Worm (Caenorhabditis elegans) whole organism, L2 larva: ENCODE measurements around the gene K02F3.2.

Source experiments
- C34F6.9 ChIP-seq: fragments of 150-350 bp; optimal IDR thresholded peaks from 2 replicates; lab custom pipeline; 2014; ENCODE audit warnings: missing biosample characterization, missing genetic modification characterization
- F13H6.1 ChIP-seq: sonication (generic microtip); optimal IDR thresholded peaks from 2 replicates; lab custom pipeline; 2016; ENCODE audit warnings: missing genetic modification characterization, missing compliant biosample characterization
- R02D3.7 ChIP-seq: fragments of 150-350 bp; optimal IDR thresholded peaks from 2 replicates; lab custom pipeline; 2014; ENCODE audit warnings: missing biosample characterization, missing genetic modification characterization
- Y55F3AM.14 ChIP-seq: fragments of 200-800 bp; sonication (Bioruptor generic); optimal IDR thresholded peaks from 2 replicates; lab custom pipeline; 2018; ENCODE audit warnings: mild to moderate bottlenecking, missing genetic modification characterization, missing compliant biosample characterization
- ZK546.5 ChIP-seq: sonication (generic microtip); optimal IDR thresholded peaks from 2 replicates; lab custom pipeline; 2017; ENCODE audit warnings: missing biosample characterization, missing genetic modification characterization
- alr-1 ChIP-seq: fragments of 150-350 bp; optimal IDR thresholded peaks from 2 replicates; lab custom pipeline; 2014; ENCODE audit warnings: missing biosample characterization, missing genetic modification characterization
- aly-2 ChIP-seq: fragments of 150-350 bp; optimal IDR thresholded peaks from 2 replicates; lab custom pipeline; 2014; ENCODE audit warnings: missing biosample characterization, missing genetic modification characterization
- ama-1 ChIP-seq: fragments of 150-350 bp; optimal IDR thresholded peaks from 2 replicates; lab custom pipeline; 2018; ENCODE audit warnings: inconsistent platforms
- blmp-1 ChIP-seq: sonication (generic microtip); optimal IDR thresholded peaks from 2 replicates; lab custom pipeline; 2017; ENCODE audit warnings: missing genetic modification characterization, mild to moderate bottlenecking, missing compliant biosample characterization, antibody characterized with exemption, moderate library complexity; ENCODE audit not compliant: insufficient read depth
- ceh-16 ChIP-seq: fragments of 150-350 bp; optimal IDR thresholded peaks from 2 replicates; lab custom pipeline; 2014; ENCODE audit warnings: missing biosample characterization, missing genetic modification characterization
- ceh-82 ChIP-seq: fragments of 150-350 bp; optimal IDR thresholded peaks from 2 replicates; lab custom pipeline; 2014; ENCODE audit warnings: missing biosample characterization, missing genetic modification characterization
- crh-2 ChIP-seq: sonication (generic microtip); optimal IDR thresholded peaks from 2 replicates; lab custom pipeline; 2017; ENCODE audit warnings: missing biosample characterization, missing genetic modification characterization
- dmd-4 ChIP-seq: sonication (generic microtip); optimal IDR thresholded peaks from 2 replicates; lab custom pipeline; 2017; ENCODE audit warnings: missing biosample characterization, missing genetic modification characterization
- egl-27 ChIP-seq: sonication (generic microtip); optimal IDR thresholded peaks from 3 replicates; lab custom pipeline; 2017; ENCODE audit warnings: missing biosample characterization, missing genetic modification reagents, missing genetic modification characterization
- elt-3 ChIP-seq: sonication (generic microtip); optimal IDR thresholded peaks from 2 replicates; lab custom pipeline; 2017; ENCODE audit warnings: missing biosample characterization, missing genetic modification characterization
- fos-1 ChIP-seq: fragments of 150-350 bp; optimal IDR thresholded peaks from 2 replicates; lab custom pipeline; 2014; ENCODE audit warnings: missing biosample characterization, missing genetic modification characterization
- gmeb-1 ChIP-seq: fragments of 150-350 bp; optimal IDR thresholded peaks from 2 replicates; lab custom pipeline; 2014; ENCODE audit warnings: missing biosample characterization, missing genetic modification characterization
- lin-11 ChIP-seq: fragments of 150-350 bp; sonication (generic microtip); optimal IDR thresholded peaks from 2 replicates; lab custom pipeline; 2014; ENCODE audit warnings: missing biosample characterization, missing genetic modification characterization, inconsistent platforms, mixed read lengths
- lin-13 ChIP-seq: fragments of 150-350 bp; optimal IDR thresholded peaks from 2 replicates; lab custom pipeline; 2014; ENCODE audit warnings: missing biosample characterization, missing genetic modification reagents, missing genetic modification characterization
- lin-39 ChIP-seq: fragments of 150-350 bp; optimal IDR thresholded peaks from 2 replicates; lab custom pipeline; 2014; ENCODE audit warnings: missing biosample characterization, missing genetic modification reagents, missing genetic modification characterization
- lsy-2 ChIP-seq, 2 experiments: fragments of 150-350 bp in 1 of 2; sonication (generic microtip) in 1 of 2; optimal IDR thresholded peaks; 2 replicates each; lab custom pipeline; 2014 to 2017; ENCODE audit warnings: missing biosample characterization in 2 of 2, missing genetic modification characterization in 2 of 2
- mab-5 ChIP-seq: fragments of 150-350 bp; optimal IDR thresholded peaks from 2 replicates; lab custom pipeline; 2014; ENCODE audit warnings: missing biosample characterization, missing genetic modification characterization
- mbf-1 ChIP-seq: sonication (generic microtip); optimal IDR thresholded peaks from 2 replicates; lab custom pipeline; 2017; ENCODE audit warnings: missing biosample characterization, missing genetic modification characterization
- mdl-1 ChIP-seq, 2 experiments: fragments of 150-350 bp in 1 of 2; sonication (generic microtip) in 1 of 2; optimal IDR thresholded peaks; 2 replicates each; lab custom pipeline; 2017; ENCODE audit warnings: missing biosample characterization in 2 of 2, missing genetic modification characterization in 2 of 2
- nhr-10 ChIP-seq: sonication (generic microtip); optimal IDR thresholded peaks from 2 replicates; lab custom pipeline; 2017; ENCODE audit warnings: missing biosample characterization, missing genetic modification characterization
- nhr-11 ChIP-seq: fragments of 150-350 bp; optimal IDR thresholded peaks from 2 replicates; lab custom pipeline; 2014; ENCODE audit warnings: missing biosample characterization, missing genetic modification characterization
- nhr-129 ChIP-seq: fragments of 150-350 bp; optimal IDR thresholded peaks from 2 replicates; lab custom pipeline; 2014; ENCODE audit warnings: missing biosample characterization, missing genetic modification characterization
- nhr-21 ChIP-seq: fragments of 150-350 bp; optimal IDR thresholded peaks from 2 replicates; lab custom pipeline; 2014; ENCODE audit warnings: missing biosample characterization, missing genetic modification characterization
- nhr-23 ChIP-seq: fragments of 150-350 bp; optimal IDR thresholded peaks from 2 replicates; lab custom pipeline; 2014; ENCODE audit warnings: missing biosample characterization, missing genetic modification reagents, missing genetic modification characterization
- nhr-237 ChIP-seq: fragments of 150-350 bp; optimal IDR thresholded peaks from 2 replicates; lab custom pipeline; 2014; ENCODE audit warnings: missing biosample characterization, missing genetic modification characterization
- nhr-25 ChIP-seq: fragments of 150-350 bp; sonication (generic microtip); optimal IDR thresholded peaks from 3 replicates; lab custom pipeline; 2014; ENCODE audit warnings: missing biosample characterization, missing genetic modification characterization
- nhr-6 ChIP-seq: fragments of 150-350 bp; optimal IDR thresholded peaks from 2 replicates; lab custom pipeline; 2014; ENCODE audit warnings: missing biosample characterization, missing genetic modification characterization
- peb-1 ChIP-seq: fragments of 150-350 bp; optimal IDR thresholded peaks from 2 replicates; lab custom pipeline; 2014; ENCODE audit warnings: missing biosample characterization, missing genetic modification characterization
- sem-4 ChIP-seq: fragments of 150-350 bp; optimal IDR thresholded peaks from 2 replicates; lab custom pipeline; 2014; ENCODE audit warnings: missing biosample characterization, missing genetic modification reagents, missing genetic modification characterization
- skn-1 ChIP-seq: sonication (generic microtip); optimal IDR thresholded peaks from 2 replicates; lab custom pipeline; 2017; ENCODE audit warnings: missing biosample characterization, missing genetic modification characterization
- sma-3 ChIP-seq: sonication (generic microtip); optimal IDR thresholded peaks from 2 replicates; lab custom pipeline; 2016; ENCODE audit warnings: missing genetic modification reagents, missing genetic modification characterization, missing compliant biosample characterization
- sma-9 ChIP-seq, 2 experiments: fragments of 150-350 bp in 1 of 2; sonication (generic microtip) in 1 of 2; optimal IDR thresholded peaks; 2 replicates each; lab custom pipeline; 2014 to 2016; ENCODE audit warnings: missing genetic modification characterization in 2 of 2, mild to moderate bottlenecking in 1 of 2, missing biosample characterization in 1 of 2, missing compliant biosample characterization in 1 of 2, missing genetic modification reagents in 1 of 2, moderate library complexity in 1 of 2
- snpc-4 ChIP-seq: fragments of 150-350 bp; optimal IDR thresholded peaks from 2 replicates; lab custom pipeline; 2014; ENCODE audit warnings: missing biosample characterization, missing genetic modification characterization
- unc-39 ChIP-seq: fragments of 150-350 bp; optimal IDR thresholded peaks from 2 replicates; lab custom pipeline; 2014; ENCODE audit warnings: missing biosample characterization, missing genetic modification characterization
- unc-55 ChIP-seq: fragments of 150-350 bp; sonication (generic microtip); optimal IDR thresholded peaks from 3 replicates; lab custom pipeline; 2014; ENCODE audit warnings: missing biosample characterization, missing genetic modification reagents, missing genetic modification characterization
- zag-1 ChIP-seq: fragments of 150-350 bp; optimal IDR thresholded peaks from 2 replicates; lab custom pipeline; 2014; ENCODE audit warnings: missing biosample characterization, missing genetic modification characterization
- ztf-1 ChIP-seq: fragments of 200-800 bp; sonication (Bioruptor generic); conservative IDR thresholded peaks from 2 replicates; pipeline ENCODE4 v1.3.6; 2022; ENCODE audit warnings: missing genetic modification characterization, missing compliant biosample characterization
- ztf-11 ChIP-seq: sonication (generic microtip); optimal IDR thresholded peaks from 2 replicates; lab custom pipeline; 2017; ENCODE audit warnings: missing biosample characterization, missing genetic modification characterization
- ztf-4 ChIP-seq: fragments of 150-350 bp; optimal IDR thresholded peaks from 2 replicates; lab custom pipeline; 2014; ENCODE audit warnings: missing biosample characterization, missing genetic modification characterization

Gene K02F3.2

ce11 chrIII:832855-833504 is 12.7 kb upstream of the K02F3.2 start, which contains the start of gene zip-2 (continued):
- TF ChIP-seq nhr-23 (tag; lab: Kevin White, UChicago): no peak
- no peak for TF ChIP-seq blmp-1 (tag; lab: Kevin White, UChicago)
- no peak for TF ChIP-seq lsy-2 (tag; optimal IDR thresholded peaks at IDR 0.05; lab: Kevin White, UChicago)
- TF ChIP-seq mdl-1 (tag; optimal IDR thresholded peaks at IDR 0.05; lab: Kevin White, UChicago): no peak
- TF ChIP-seq dmd-4 (tag; lab: Kevin White, UChicago): no peak
- no peak for TF ChIP-seq zag-1
- no peak for TF ChIP-seq unc-39 (tag; lab: Kevin White, UChicago)
- TF ChIP-seq ceh-82: no peak
- peak; percentile 49 for TF ChIP-seq gmeb-1 (tag; lab: Kevin White, UChicago)
- no peak for TF ChIP-seq ZK546.5
- no peak for TF ChIP-seq alr-1 (tag; lab: Kevin White, UChicago)
- no peak for TF ChIP-seq peb-1 (tag; lab: Kevin White, UChicago)
- no peak for TF ChIP-seq mbf-1 (tag; lab: Kevin White, UChicago)
- TF ChIP-seq sem-4 (tag; lab: Kevin White, UChicago): no peak
- TF ChIP-seq C34F6.9: peak; percentile 18
- no peak for TF ChIP-seq ztf-11 (tag; lab: Kevin White, UChicago)
- TF ChIP-seq nhr-10: no peak
- no peak for TF ChIP-seq snpc-4 (tag; lab: Kevin White, UChicago)
- no peak for TF ChIP-seq skn-1 (tag; lab: Kevin White, UChicago)
- TF ChIP-seq egl-27 (tag; lab: Kevin White, UChicago): no peak
- TF ChIP-seq, all 48 proteins: peak for 11

DNA sequence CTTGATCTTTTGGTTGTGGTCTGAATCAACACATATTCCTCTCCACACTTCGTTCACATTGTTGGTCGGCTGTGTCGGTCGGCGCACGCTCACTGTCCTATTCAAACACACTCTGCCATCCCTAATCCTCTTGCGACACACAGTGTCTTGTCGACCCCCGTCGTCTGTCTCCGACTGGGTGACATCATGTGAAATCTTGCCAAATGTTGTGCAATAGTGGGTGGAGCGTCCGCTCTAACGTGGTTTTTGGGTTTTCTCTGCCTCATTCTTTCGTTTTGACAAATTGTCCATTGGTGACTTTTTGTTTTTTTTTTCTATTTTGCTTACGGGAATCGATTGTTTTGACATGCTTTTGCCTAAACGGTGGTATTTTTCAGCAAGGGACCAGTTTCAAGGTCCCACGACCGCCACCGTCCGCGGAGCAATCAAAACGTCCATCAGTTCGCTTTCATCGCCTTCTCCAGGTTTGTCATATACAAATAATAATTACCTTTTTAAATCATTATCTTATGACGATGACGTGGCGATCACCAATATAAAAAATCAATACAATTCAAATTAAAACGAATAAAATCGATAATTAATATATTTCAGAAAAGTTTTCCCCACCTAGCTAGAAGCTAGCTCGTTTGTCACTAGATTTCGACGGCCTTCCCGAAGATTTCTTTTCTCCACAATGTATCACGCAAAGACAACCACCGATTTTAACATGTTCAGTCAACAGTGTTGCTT is 11.8 kb upstream of the K02F3.2 start:
- TF ChIP-seq snpc-4 (tag; lab: Kevin White, UChicago) (peak; percentile 28), egl-27 (tag; lab: Kevin White, UChicago) (peak; percentile 92), blmp-1 (tag; lab: Kevin White, UChicago) (peak; percentile 84), ztf-1 (GFP tag; lab: Robert Waterston, UW) (no peak), C34F6.9 (peak; percentile 97), peb-1 (tag; lab: Kevin White, UChicago) (peak; percentile 49), Y55F3AM.14 (GFP tag; lab: Kevin White, UChicago) (peak; percentile 84), ztf-4 (tag; lab: Kevin White, UChicago) (peak; percentile 81), lin-13 (GFP tag; lab: Kevin White, UChicago) (peak; percentile 78), lsy-2 (tag; optimal IDR thresholded peaks at IDR 0.05; lab: Kevin White, UChicago) (peak; percentile 67 to 89), alr-1 (tag; lab: Kevin White, UChicago) (no peak), nhr-21 (peak; percentile 94), nhr-10 (peak; percentile 82), gmeb-1 (tag; lab: Kevin White, UChicago) (peak; percentile 69), sem-4 (tag; lab: Kevin White, UChicago) (peak; percentile 88), fos-1 (tag; lab: Kevin White, UChicago) (peak; percentile 99), nhr-25 (tag; lab: Kevin White, UChicago) (peak; percentile 95), mab-5 (tag; lab: Kevin White, UChicago) (peak; percentile 70), nhr-11 (tag; lab: Kevin White, UChicago) (no peak), sma-9 (GFP tag; optimal IDR thresholded peaks at IDR 0.05; lab: Kevin White, UChicago) (peak; percentile 92), sma-9 (tag; optimal IDR thresholded peaks at IDR 0.05; lab: Kevin White, UChicago) (no peak), unc-39 (tag; lab: Kevin White, UChicago) (no peak), aly-2 (tag; lab: Kevin White, UChicago) (no peak), mbf-1 (tag; lab: Kevin White, UChicago) (no peak), ama-1 (lab: Kevin White, UChicago) (peak; percentile 94), nhr-237 (tag; lab: Kevin White, UChicago) (no peak), nhr-6 (tag; lab: Kevin White, UChicago) (peak; percentile 56), ceh-82 (peak; percentile 3), lin-39 (tag; lab: Kevin White, UChicago) (no peak), elt-3 (no peak), R02D3.7 (no peak), mdl-1 (tag; optimal IDR thresholded peaks at IDR 0.05; lab: Kevin White, UChicago) (peak; percentile 83 to 94), nhr-23 (tag; lab: Kevin White, UChicago) (no peak), ceh-16 (peak; percentile 82), zag-1 (peak; percentile 87), F13H6.1 (tag; lab: Kevin White, UChicago) (peak; percentile 91), sma-3 (GFP tag; lab: Kevin White, UChicago) (peak; percentile 95), skn-1 (tag; lab: Kevin White, UChicago) (peak; percentile 35), nhr-129 (tag; lab: Kevin White, UChicago) (peak; percentile 100), lin-11 (peak; percentile 83), unc-55 (GFP tag; lab: Kevin White, UChicago) (peak; percentile 96), crh-2 (peak; percentile 93)
